Fruit fly (Drosophila melanogaster): ENCODE measurements around the gene Smn.

DNA sequence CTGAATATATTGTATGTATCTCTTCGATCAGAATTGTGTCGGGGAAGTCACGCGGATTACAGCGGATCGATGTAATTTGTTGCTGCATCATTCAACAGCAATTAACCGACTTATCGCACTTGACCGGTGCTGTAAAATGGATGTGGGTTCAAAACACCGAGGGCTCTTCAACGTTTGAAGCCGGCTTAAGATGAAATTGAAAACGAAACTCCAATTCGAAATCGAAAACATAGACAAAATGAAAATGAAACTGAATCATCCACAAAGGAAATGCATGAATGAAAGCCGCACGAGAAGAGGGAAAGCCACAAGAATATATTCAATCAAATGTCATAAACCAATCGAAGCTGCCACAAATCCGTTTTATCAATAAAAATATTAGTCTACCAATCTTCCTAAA, 35.2 kb downstream of the Smn start:
- TF ChIP-seq CG8478 (optimal IDR thresholded peaks at IDR 0.05) = no peak
- no peak for TF ChIP-seq usp (GFP tag; optimal IDR thresholded peaks at IDR 0.05)
- no peak for TF ChIP-seq psq (optimal IDR thresholded peaks at IDR 0.05)

Measured in whole organism.